Worm (Caenorhabditis elegans) whole organism, mixed stage, embryonic: ENCODE measurements around the gene nhr-283.
"Not testable (repeated sequence)": the region's sequence is repeated elsewhere in the genome, so short reads cannot be mapped to it uniquely, and the experiment has no call there.

Experiments used
- M03D4.4 ChIP-seq: sonication (generic microtip); optimal IDR thresholded peaks from 2 replicates; lab custom pipeline; 2017; ENCODE audit warnings: mild to moderate bottlenecking, missing genetic modification characterization, missing compliant biosample characterization
- bed-3 ChIP-seq: fragments of 200-800 bp; sonication (Bioruptor generic); optimal IDR thresholded peaks from 3 replicates; lab custom pipeline; 2018; ENCODE audit warnings: mild to moderate bottlenecking, missing genetic modification characterization, moderate library complexity, missing compliant biosample characterization
- ceh-39 ChIP-seq: fragments of 150-350 bp; optimal IDR thresholded peaks from 2 replicates; lab custom pipeline; 2014; ENCODE audit warnings: missing biosample characterization, missing genetic modification characterization
- ceh-43 ChIP-seq: fragments of 200-800 bp; sonication (Bioruptor generic); optimal IDR thresholded peaks from 2 replicates; lab custom pipeline; 2018; ENCODE audit warnings: mild to moderate bottlenecking, missing genetic modification characterization, moderate library complexity, missing compliant biosample characterization
- ceh-83 ChIP-seq: fragments of 200-800 bp; sonication (Bioruptor generic); optimal IDR thresholded peaks from 2 replicates; lab custom pipeline; 2018; ENCODE audit warnings: mild to moderate bottlenecking, missing genetic modification characterization, missing compliant biosample characterization
- ces-1 ChIP-seq: fragments of 150-350 bp; optimal IDR thresholded peaks from 2 replicates; lab custom pipeline; 2014; ENCODE audit warnings: missing biosample characterization, missing genetic modification reagents, missing genetic modification characterization
- cnd-1 ChIP-seq: fragments of 200-800 bp; sonication (Bioruptor generic); optimal IDR thresholded peaks from 2 replicates; lab custom pipeline; 2018; ENCODE audit warnings: mild to moderate bottlenecking, missing genetic modification characterization, missing compliant biosample characterization
- drap-1 ChIP-seq: fragments of 200-800 bp; sonication (Bioruptor generic); optimal IDR thresholded peaks from 3 replicates; lab custom pipeline; 2018; ENCODE audit warnings: mild to moderate bottlenecking, missing genetic modification characterization, missing compliant biosample characterization
- elt-1 ChIP-seq: sonication (generic microtip); optimal IDR thresholded peaks from 2 replicates; lab custom pipeline; 2017; ENCODE audit warnings: missing genetic modification characterization, mild to moderate bottlenecking, missing compliant biosample characterization, antibody characterized with exemption, moderate library complexity, borderline replicate concordance; ENCODE audit not compliant: insufficient read depth
- elt-3 ChIP-seq: fragments of 150-350 bp; optimal IDR thresholded peaks from 2 replicates; lab custom pipeline; 2014; ENCODE audit warnings: missing biosample characterization, missing genetic modification characterization
- flh-1 ChIP-seq: fragments of 200-800 bp; sonication (Bioruptor generic); optimal IDR thresholded peaks from 2 replicates; lab custom pipeline; 2018; ENCODE audit warnings: mild to moderate bottlenecking, missing genetic modification characterization, moderate library complexity, missing compliant biosample characterization
- ham-2 ChIP-seq: fragments of 200-800 bp; sonication (Bioruptor generic); optimal IDR thresholded peaks from 2 replicates; lab custom pipeline; 2018; ENCODE audit warnings: mild to moderate bottlenecking, missing genetic modification characterization, missing compliant biosample characterization
- hlh-1 ChIP-seq: fragments of 150-350 bp; optimal IDR thresholded peaks from 2 replicates; lab custom pipeline; 2014; ENCODE audit warnings: missing biosample characterization, missing genetic modification reagents, missing genetic modification characterization
- lin-13 ChIP-seq: fragments of 150-350 bp; optimal IDR thresholded peaks from 2 replicates; lab custom pipeline; 2014; ENCODE audit warnings: missing biosample characterization, missing genetic modification characterization
- lin-32 ChIP-seq: fragments of 200-800 bp; sonication (Bioruptor generic); optimal IDR thresholded peaks from 2 replicates; lab custom pipeline; 2018; ENCODE audit warnings: mild to moderate bottlenecking, missing genetic modification characterization, missing compliant biosample characterization
- lsy-2 ChIP-seq: fragments of 150-350 bp; optimal IDR thresholded peaks from 2 replicates; lab custom pipeline; 2014; ENCODE audit warnings: missing biosample characterization, missing genetic modification characterization
- mab-5 ChIP-seq: fragments of 150-350 bp; optimal IDR thresholded peaks from 2 replicates; lab custom pipeline; 2014; ENCODE audit warnings: missing biosample characterization, missing genetic modification characterization
- mep-1 ChIP-seq: fragments of 150-350 bp; optimal IDR thresholded peaks from 2 replicates; lab custom pipeline; 2017; ENCODE audit warnings: missing biosample characterization, missing genetic modification reagents, missing genetic modification characterization, inconsistent platforms
- mls-2 ChIP-seq: sonication (generic microtip); optimal IDR thresholded peaks from 2 replicates; lab custom pipeline; 2016; ENCODE audit warnings: mild to moderate bottlenecking, missing genetic modification characterization, moderate library complexity, missing compliant biosample characterization
- nhr-12 ChIP-seq: fragments of 150-350 bp; optimal IDR thresholded peaks from 2 replicates; lab custom pipeline; 2014; ENCODE audit warnings: missing biosample characterization, missing genetic modification characterization
- nhr-2 ChIP-seq: fragments of 150-350 bp; optimal IDR thresholded peaks from 2 replicates; lab custom pipeline; 2014; ENCODE audit warnings: missing biosample characterization, missing genetic modification characterization
- nhr-28 ChIP-seq: fragments of 150-350 bp; optimal IDR thresholded peaks from 2 replicates; lab custom pipeline; 2014; ENCODE audit warnings: missing biosample characterization, missing genetic modification characterization
- nhr-76 ChIP-seq: sonication (generic microtip); optimal IDR thresholded peaks from 2 replicates; lab custom pipeline; 2017; ENCODE audit warnings: missing biosample characterization, missing genetic modification characterization
- pha-4 ChIP-seq: fragments of 150-350 bp; optimal IDR thresholded peaks from 2 replicates; lab custom pipeline; 2018; ENCODE audit warnings: missing biosample characterization, missing genetic modification reagents, missing genetic modification characterization
- snpc-4 ChIP-seq: fragments of 150-350 bp; optimal IDR thresholded peaks from 2 replicates; lab custom pipeline; 2014; ENCODE audit warnings: missing biosample characterization, missing genetic modification characterization
- sptf-1 ChIP-seq: sonication (generic microtip); optimal IDR thresholded peaks from 2 replicates; lab custom pipeline; 2017; ENCODE audit warnings: mild to moderate bottlenecking, missing genetic modification characterization, moderate library complexity, missing compliant biosample characterization
- tbx-8 ChIP-seq: fragments of 200-800 bp; sonication (Bioruptor generic); optimal IDR thresholded peaks from 2 replicates; lab custom pipeline; 2018; ENCODE audit warnings: mild to moderate bottlenecking, missing genetic modification characterization, moderate library complexity, missing compliant biosample characterization
- unc-120 ChIP-seq: sonication (generic microtip); optimal IDR thresholded peaks from 2 replicates; lab custom pipeline; 2017; ENCODE audit warnings: missing genetic modification characterization, missing compliant biosample characterization; ENCODE audit not compliant: poor library complexity, severe bottlenecking
- unc-39 ChIP-seq: fragments of 150-350 bp; optimal IDR thresholded peaks from 2 replicates; lab custom pipeline; 2014; ENCODE audit warnings: missing biosample characterization, missing genetic modification characterization
- unc-62 ChIP-seq: fragments of 150-350 bp; optimal IDR thresholded peaks from 2 replicates; lab custom pipeline; 2014; ENCODE audit warnings: missing biosample characterization, missing genetic modification reagents, missing genetic modification characterization
- zip-8 ChIP-seq: fragments of 150-350 bp; optimal IDR thresholded peaks from 2 replicates; lab custom pipeline; 2014; ENCODE audit warnings: missing biosample characterization, missing genetic modification characterization
- ztf-11 ChIP-seq: fragments of 150-350 bp; optimal IDR thresholded peaks from 2 replicates; lab custom pipeline; 2014; ENCODE audit warnings: missing biosample characterization, missing genetic modification characterization

Gene nhr-283

ce11 chrV:15803079-15803478 lies 26.5 kb upstream of the nhr-283 start, which contains the start of gene srd-27:
srd-27 (plus strand) TSS chrV:15803379.
- TF ChIP-seq lsy-2; ceh-83 (GFP tag; lab: Kevin White, UChicago); ham-2 (GFP tag; lab: Kevin White, UChicago): not testable (repeated sequence)

- not testable (repeated sequence) for TF ChIP-seq mep-1 (tag; lab: Kevin White, UChicago); lin-32 (GFP tag; lab: Kevin White, UChicago); zip-8 (tag; lab: Kevin White, UChicago)
Observed at ce11 chrV:15802623-15803022, 26.1 kb upstream of the nhr-283 start, which contains the start of gene T26E4.9. T26E4.9 (minus strand) TSS chrV:15802723.

ce11 chrV:15798108-15798507 lies 21.6 kb upstream of the nhr-283 start, which contains the start of gene T26E4.10:
T26E4.10 (minus strand) TSS chrV:15798208.
- TF ChIP-seq lsy-2, result no peak
- TF ChIP-seq nhr-2 (tag; lab: Kevin White, UChicago), result no peak
- TF ChIP-seq bed-3 (GFP tag; lab: Kevin White, UChicago), result no peak
- no peak for TF ChIP-seq lin-32 (GFP tag; lab: Kevin White, UChicago)
- no peak for TF ChIP-seq ceh-43
- no peak for TF ChIP-seq unc-62 (GFP tag; lab: Kevin White, UChicago)
- no peak for TF ChIP-seq ceh-39 (tag; lab: Kevin White, UChicago)
- TF ChIP-seq mep-1 (tag; lab: Kevin White, UChicago), result no peak
- no peak for TF ChIP-seq unc-120 (tag; lab: Kevin White, UChicago)
- no peak for TF ChIP-seq ham-2 (GFP tag; lab: Kevin White, UChicago)

- TF ChIP-seq elt-3 (tag; lab: Kevin White, UChicago) (no peak), mab-5 (tag; lab: Kevin White, UChicago) (no peak), M03D4.4 (tag; lab: Kevin White, UChicago) (no peak), cnd-1 (tag; lab: Kevin White, UChicago) (no peak), sptf-1 (tag; lab: Kevin White, UChicago) (no peak), zip-8 (tag; lab: Kevin White, UChicago) (no peak), unc-39 (no peak), nhr-28 (no peak), ham-2 (GFP tag; lab: Kevin White, UChicago) (no peak), elt-1 (tag; lab: Kevin White, UChicago) (no peak), lsy-2 (no peak), unc-120 (tag; lab: Kevin White, UChicago) (no peak), nhr-76 (no peak), snpc-4 (tag; lab: Kevin White, UChicago) (no peak), flh-1 (GFP tag; lab: Kevin White, UChicago) (no peak), ces-1 (no peak), ztf-11 (tag; lab: Kevin White, UChicago) (no peak), pha-4 (tag; lab: Kevin White, UChicago) (no peak), nhr-2 (tag; lab: Kevin White, UChicago) (no peak), nhr-12 (tag; lab: Kevin White, UChicago) (no peak)
Observed at ce11 chrV:15796087-15796486, 19.5 kb upstream of the nhr-283 start, which contains the start of gene nhr-223. nhr-223 (plus strand) TSS chrV:15796387.

- no peak for TF ChIP-seq lin-13 (tag; lab: Kevin White, UChicago)
- no peak for TF ChIP-seq lsy-2
- TF ChIP-seq snpc-4 (tag; lab: Kevin White, UChicago), result no peak
- no peak for TF ChIP-seq ham-2 (GFP tag; lab: Kevin White, UChicago)
Observed at ce11 chrV:15793270-15793669, 16.7 kb upstream of the nhr-283 start, which contains the start of gene T26E4.7. T26E4.7 (plus strand) TSS chrV:15793570.

- TF ChIP-seq ceh-83 (GFP tag; lab: Kevin White, UChicago) (no peak), mab-5 (tag; lab: Kevin White, UChicago) (no peak), flh-1 (GFP tag; lab: Kevin White, UChicago) (no peak), drap-1 (GFP tag; lab: Kevin White, UChicago) (no peak), bed-3 (GFP tag; lab: Kevin White, UChicago) (no peak), snpc-4 (tag; lab: Kevin White, UChicago) (no peak), ces-1 (no peak), nhr-12 (tag; lab: Kevin White, UChicago) (no peak), unc-62 (GFP tag; lab: Kevin White, UChicago) (no peak), unc-39 (no peak), lsy-2 (no peak), zip-8 (tag; lab: Kevin White, UChicago) (no peak), nhr-76 (no peak), hlh-1 (tag; lab: Kevin White, UChicago) (no peak), mls-2 (no peak), ztf-11 (tag; lab: Kevin White, UChicago) (no peak), tbx-8 (GFP tag; lab: Kevin White, UChicago) (no peak), pha-4 (tag; lab: Kevin White, UChicago) (no peak), mep-1 (tag; lab: Kevin White, UChicago) (no peak), lin-13 (tag; lab: Kevin White, UChicago) (no peak)
Observed at ce11 chrV:15792409-15792808, 15.9 kb upstream of the nhr-283 start, which contains the start of gene T26E4.4. T26E4.4 (minus strand) TSS chrV:15792509.
